Fruit fly (Drosophila melanogaster) whole organism, embryonic: Measurements from ENCODE around the gene CG31388.

ENCODE experiments used
- Ada2b ChIP-seq: fragments of 200-800 bp; sonication (Bioruptor generic); IDR thresholded peaks from 2 replicates; pipeline ENCODE4 v1.3.6; 2022; ENCODE audit warnings: missing biosample characterization, missing genetic modification characterization
- B-H2 ChIP-seq: fragments of 200-800 bp; sonication (Bioruptor generic); optimal IDR thresholded peaks from 2 replicates; lab custom pipeline; 2018; ENCODE audit warnings: missing biosample characterization, mild to moderate bottlenecking, missing genetic modification characterization
- CG11504 ChIP-seq: fragments of 200-800 bp; sonication (Bioruptor generic); optimal IDR thresholded peaks from 3 replicates; lab custom pipeline; 2019; ENCODE audit warnings: missing biosample characterization, mild to moderate bottlenecking, missing genetic modification characterization, moderate library complexity
- CG11560 ChIP-seq: fragments of 200-800 bp; sonication (Bioruptor generic); IDR thresholded peaks from 3 replicates; pipeline ENCODE4 v1.3.6; 2022; ENCODE audit warnings: missing biosample characterization, missing genetic modification characterization
- CG13775 ChIP-seq: fragments of 200-800 bp; sonication (Bioruptor generic); optimal IDR thresholded peaks from 3 replicates; lab custom pipeline; 2017; ENCODE audit warnings: missing biosample characterization, mild to moderate bottlenecking, missing genetic modification characterization
- CG15479 ChIP-seq: fragments of 200-800 bp; sonication (Bioruptor generic); optimal IDR thresholded peaks from 3 replicates; lab custom pipeline; 2019; ENCODE audit warnings: missing biosample characterization, mild to moderate bottlenecking, missing genetic modification characterization, moderate library complexity
- CG16779 ChIP-seq: fragments of 200-800 bp; sonication (Bioruptor generic); IDR thresholded peaks from 2 replicates; pipeline ENCODE4 v1.3.6; 2022; ENCODE audit warnings: missing biosample characterization, missing genetic modification characterization
- CG17359 ChIP-seq: fragments of 200-800 bp; sonication (Bioruptor generic); optimal IDR thresholded peaks from 3 replicates; lab custom pipeline; 2018; ENCODE audit warnings: missing biosample characterization, mild to moderate bottlenecking, missing genetic modification characterization, moderate library complexity
- CG18764 ChIP-seq: fragments of 200-800 bp; sonication (Bioruptor generic); optimal IDR thresholded peaks from 3 replicates; lab custom pipeline; 2016; ENCODE audit warnings: missing biosample characterization, missing genetic modification characterization
- CG2129 ChIP-seq: fragments of 200-800 bp; sonication (Bioruptor generic); IDR thresholded peaks from 2 replicates; pipeline ENCODE4 v1.3.6; 2022; ENCODE audit warnings: missing biosample characterization, missing genetic modification characterization; ENCODE audit not compliant: partially characterized antibody
- CG2202 ChIP-seq: fragments of 200-800 bp; sonication (Bioruptor generic); optimal IDR thresholded peaks from 2 replicates; lab custom pipeline; 2018; ENCODE audit warnings: missing biosample characterization, mild to moderate bottlenecking, missing genetic modification characterization
- CG31365 ChIP-seq: fragments of 200-800 bp; sonication (Bioruptor generic); optimal IDR thresholded peaks from 2 replicates; lab custom pipeline; 2018; ENCODE audit warnings: missing biosample characterization, mild to moderate bottlenecking, missing genetic modification characterization
- CG31388 ChIP-seq: fragments of 200-800 bp; sonication (Bioruptor generic); optimal IDR thresholded peaks from 2 replicates; lab custom pipeline; 2016; ENCODE audit warnings: missing biosample characterization, missing genetic modification characterization
- CG34422 ChIP-seq: fragments of 200-800 bp; sonication (Bioruptor generic); IDR thresholded peaks from 3 replicates; pipeline ENCODE4 v1.3.6; 2022; ENCODE audit warnings: missing biosample characterization, missing genetic modification characterization
- CG42726 ChIP-seq: fragments of 200-800 bp; sonication (Bioruptor generic); IDR thresholded peaks from 2 replicates; pipeline ENCODE4 v1.3.6; 2022; ENCODE audit warnings: missing biosample characterization, missing genetic modification characterization; ENCODE audit not compliant: partially characterized antibody
- CG4360 ChIP-seq: fragments of 200-800 bp; sonication (Bioruptor generic); IDR thresholded peaks from 2 replicates; pipeline ENCODE4 v1.3.6; 2022; ENCODE audit warnings: missing biosample characterization, missing genetic modification characterization
- CG4617 ChIP-seq: fragments of 200-800 bp; sonication (Bioruptor generic); optimal IDR thresholded peaks from 3 replicates; lab custom pipeline; 2016; ENCODE audit warnings: missing biosample characterization, missing genetic modification characterization, borderline replicate concordance
- CG8089 ChIP-seq: fragments of 200-800 bp; sonication (Bioruptor generic); optimal IDR thresholded peaks from 3 replicates; lab custom pipeline; 2016; ENCODE audit warnings: missing biosample characterization, missing genetic modification characterization
- CG8478 ChIP-seq: fragments of >200 bp; optimal IDR thresholded peaks from 2 replicates; lab custom pipeline; 2018
- CG9817 ChIP-seq: fragments of 200-800 bp; sonication (Bioruptor generic); optimal IDR thresholded peaks from 2 replicates; lab custom pipeline; 2018; ENCODE audit warnings: missing biosample characterization, mild to moderate bottlenecking, missing genetic modification characterization, moderate library complexity
- Dek ChIP-seq: fragments of 200-800 bp; sonication (Bioruptor generic); optimal IDR thresholded peaks from 3 replicates; lab custom pipeline; 2019; ENCODE audit warnings: missing biosample characterization, mild to moderate bottlenecking, missing genetic modification characterization, moderate library complexity
- Dp ChIP-seq: fragments of 200-800 bp; sonication (Bioruptor generic); optimal IDR thresholded peaks from 2 replicates; lab custom pipeline; 2018; ENCODE audit warnings: missing biosample characterization, mild to moderate bottlenecking, missing genetic modification characterization, moderate library complexity
- Drgx ChIP-seq: fragments of 200-800 bp; sonication (Bioruptor generic); IDR thresholded peaks from 2 replicates; pipeline ENCODE4 v1.3.6; 2022; ENCODE audit warnings: missing biosample characterization, missing genetic modification characterization
- E2f2 ChIP-seq: fragments of 200-800 bp; sonication (Bioruptor generic); IDR thresholded peaks from 2 replicates; pipeline ENCODE4 v1.3.6; 2022; ENCODE audit warnings: missing biosample characterization, missing genetic modification characterization
- Gug ChIP-seq: fragments of 200-800 bp; sonication (Bioruptor generic); IDR thresholded peaks from 4 replicates; pipeline ENCODE4 v1.3.6; 2022; ENCODE audit warnings: missing biosample characterization, missing genetic modification characterization
- HLH4C ChIP-seq: fragments of 200-800 bp; sonication (Bioruptor generic); IDR thresholded peaks from 3 replicates; pipeline ENCODE4 v1.3.6; 2022; ENCODE audit warnings: missing biosample characterization, missing genetic modification characterization; ENCODE audit not compliant: partially characterized antibody
- Hr3 ChIP-seq: fragments of 200-800 bp; sonication (Bioruptor generic); optimal IDR thresholded peaks from 3 replicates; lab custom pipeline; 2016; ENCODE audit warnings: missing biosample characterization, missing genetic modification characterization
- MBD-R2 ChIP-seq: fragments of 200-800 bp; sonication (Bioruptor generic); IDR thresholded peaks from 2 replicates; pipeline ENCODE4 v1.3.6; 2022; ENCODE audit warnings: missing biosample characterization, missing genetic modification characterization
- MESR4 ChIP-seq: fragments of 200-800 bp; sonication (Bioruptor generic); optimal IDR thresholded peaks from 2 replicates; lab custom pipeline; 2018; ENCODE audit warnings: missing biosample characterization, mild to moderate bottlenecking, missing genetic modification characterization, moderate library complexity
- Sox102F ChIP-seq: fragments of 200-800 bp; sonication (Bioruptor generic); optimal IDR thresholded peaks from 2 replicates; lab custom pipeline; 2018; ENCODE audit warnings: missing biosample characterization, mild to moderate bottlenecking, missing genetic modification characterization, moderate library complexity
- Taf1 ChIP-seq: fragments of 200-800 bp; sonication (Bioruptor generic); IDR thresholded peaks from 2 replicates; pipeline ENCODE4 v1.3.6; 2022; ENCODE audit warnings: missing biosample characterization, missing genetic modification characterization
- Vsx1 ChIP-seq: fragments of 200-800 bp; sonication (Bioruptor generic); optimal IDR thresholded peaks from 2 replicates; lab custom pipeline; 2017; ENCODE audit warnings: missing biosample characterization, mild to moderate bottlenecking, missing genetic modification characterization, missing genetic modification reagents
- ab ChIP-seq: fragments of 200-800 bp; sonication (Bioruptor generic); optimal IDR thresholded peaks from 2 replicates; lab custom pipeline; 2016; ENCODE audit warnings: missing biosample characterization, missing genetic modification characterization
- ac ChIP-seq: fragments of 200-800 bp; sonication (Bioruptor generic); optimal IDR thresholded peaks from 3 replicates; lab custom pipeline; 2017; ENCODE audit warnings: missing biosample characterization, mild to moderate bottlenecking, missing genetic modification characterization
- btn ChIP-seq: fragments of 200-800 bp; sonication (Bioruptor generic); optimal IDR thresholded peaks from 2 replicates; lab custom pipeline; 2016; ENCODE audit warnings: missing biosample characterization, missing genetic modification characterization
- chm ChIP-seq: fragments of 200-800 bp; sonication (Bioruptor generic); IDR thresholded peaks from 2 replicates; pipeline ENCODE4 v1.3.6; 2022; ENCODE audit warnings: missing biosample characterization, missing genetic modification characterization
- chn ChIP-seq: fragments of 200-800 bp; sonication (Bioruptor generic); optimal IDR thresholded peaks from 2 replicates; lab custom pipeline; 2016; ENCODE audit warnings: missing biosample characterization, missing genetic modification characterization
- ci ChIP-seq: fragments of 200-800 bp; sonication (Bioruptor generic); IDR thresholded peaks from 3 replicates; pipeline ENCODE4 v1.3.6; 2022; ENCODE audit warnings: missing biosample characterization, missing genetic modification characterization
- crp ChIP-seq, 2 experiments: fragments of 200-800 bp; sonication (Bioruptor generic); optimal IDR thresholded peaks; 2 replicates in 1 of 2; 3 replicates in 1 of 2; lab custom pipeline; 2017; ENCODE audit warnings: missing biosample characterization in 2 of 2, missing genetic modification characterization in 2 of 2, mild to moderate bottlenecking in 1 of 2, moderate library complexity in 1 of 2
- fd64A ChIP-seq: fragments of 200-800 bp; sonication (Bioruptor generic); optimal IDR thresholded peaks from 3 replicates; lab custom pipeline; 2018; ENCODE audit warnings: missing biosample characterization, mild to moderate bottlenecking, missing genetic modification characterization
- gfzf ChIP-seq: fragments of 200-800 bp; sonication (Bioruptor generic); optimal IDR thresholded peaks from 2 replicates; lab custom pipeline; 2016; ENCODE audit warnings: missing biosample characterization, mild to moderate bottlenecking, missing genetic modification characterization, moderate library complexity
- gt ChIP-seq: fragments of 200-800 bp; sonication (Bioruptor generic); IDR thresholded peaks from 2 replicates; pipeline ENCODE4 v1.3.6; 2022; ENCODE audit warnings: missing biosample characterization, missing genetic modification characterization
- h ChIP-seq: fragments of >200 bp; optimal IDR thresholded peaks from 2 replicates; lab custom pipeline; 2017
- otp ChIP-seq: fragments of 200-800 bp; sonication (Bioruptor generic); IDR thresholded peaks from 3 replicates; pipeline ENCODE4, ENCODE4 v1.3.6; 2022; ENCODE audit warnings: missing biosample characterization, missing genetic modification characterization
- phol ChIP-seq: fragments of 200-800 bp; sonication (Bioruptor generic); optimal IDR thresholded peaks from 3 replicates; lab custom pipeline; 2018; ENCODE audit warnings: missing biosample characterization, mild to moderate bottlenecking, missing genetic modification characterization, moderate library complexity
- prd ChIP-seq, 3 experiments: fragments of >200 bp in 2 of 3; fragments of 200-800 bp in 1 of 3; sonication (Bioruptor generic) in 1 of 3; optimal IDR thresholded peaks in 2 of 3; IDR thresholded peaks in 1 of 3; 2 replicates in 2 of 3; 3 replicates in 1 of 3; pipeline versions ENCODE4 v1.3.6 to Lab custom; 2017 to 2022; ENCODE audit warnings: missing biosample characterization in 1 of 3, missing genetic modification characterization in 1 of 3
- pzg ChIP-seq: fragments of 200-800 bp; sonication (Bioruptor generic); optimal IDR thresholded peaks from 3 replicates; lab custom pipeline; 2018; ENCODE audit warnings: missing biosample characterization, mild to moderate bottlenecking, missing genetic modification characterization, moderate library complexity
- salm ChIP-seq: fragments of 200-800 bp; sonication (Bioruptor generic); optimal IDR thresholded peaks from 2 replicates; lab custom pipeline; 2018; ENCODE audit warnings: missing biosample characterization, mild to moderate bottlenecking, missing genetic modification characterization
- stwl ChIP-seq: fragments of 200-800 bp; sonication (Bioruptor generic); optimal IDR thresholded peaks from 3 replicates; lab custom pipeline; 2018; ENCODE audit warnings: missing biosample characterization, mild to moderate bottlenecking, missing genetic modification characterization, moderate library complexity
- trem ChIP-seq: fragments of 200-800 bp; optimal IDR thresholded peaks from 3 replicates; lab custom pipeline; 2019; ENCODE audit warnings: missing biosample characterization, mild to moderate bottlenecking, missing genetic modification characterization, moderate library complexity

CG31388 gene

DNA sequence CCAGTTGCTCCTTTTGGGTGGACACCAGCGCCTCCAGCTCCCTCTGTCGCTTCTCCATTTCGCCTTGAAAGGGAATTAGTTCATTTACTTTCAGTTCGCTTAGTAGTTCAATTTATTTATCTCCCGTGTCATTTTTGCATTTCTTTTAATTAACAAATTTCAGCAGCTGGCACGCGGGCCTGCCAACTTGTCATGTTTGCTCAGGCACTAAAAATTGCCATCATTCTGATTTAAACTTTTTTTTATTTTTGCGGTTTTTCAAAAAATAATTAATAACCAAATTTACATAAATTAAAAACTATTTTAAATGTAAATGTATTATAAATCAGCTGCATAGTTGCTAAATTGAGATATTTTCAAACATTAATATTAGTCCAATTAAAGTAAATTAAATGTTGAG is 7.2 kb upstream of the CG31388 start, which contains the start of gene GCC88:
GCC88 (minus strand) TSS at position 209 of the 400 bp plus-strand sequence.
- no peak for TF ChIP-seq CG16779
- TF ChIP-seq ci = no peak
- peak; percentile 45 for TF ChIP-seq MESR4 (GFP tag; lab: Kevin White, UChicago)
- 0 out of 3 replicates have a peak, but pooled peaks have one; percentile 1 for TF ChIP-seq CG34422
- peak; percentile 78 for TF ChIP-seq MBD-R2
- peak; percentile 91 for TF ChIP-seq CG17359 (tag; lab: Kevin White, UChicago)
- peak; percentile 23 to 84 for TF ChIP-seq crp (GFP tag; optimal IDR thresholded peaks at IDR 0.05; lab: Kevin White, UChicago)
- TF ChIP-seq pzg = peak; percentile 27
- no peak for TF ChIP-seq B-H2 (GFP tag; lab: Kevin White, UChicago)
- TF ChIP-seq CG4617 (GFP tag; lab: Kevin White, UChicago) = peak; percentile 46
- peak; percentile 39; the same call in 1 of the 2 replicates for TF ChIP-seq E2f2 (GFP tag; lab: Robert Waterston, UW)
- no peak for TF ChIP-seq Gug
- TF ChIP-seq otp (GFP tag; lab: Robert Waterston, UW) = no peak
- TF ChIP-seq gfzf (GFP tag; lab: Kevin White, UChicago) = peak; percentile 63
- peak; percentile 29 for TF ChIP-seq Dp (GFP tag; lab: Kevin White, UChicago)
- peak; percentile 98 for TF ChIP-seq trem (tag; lab: Kevin White, UChicago)

DNA sequence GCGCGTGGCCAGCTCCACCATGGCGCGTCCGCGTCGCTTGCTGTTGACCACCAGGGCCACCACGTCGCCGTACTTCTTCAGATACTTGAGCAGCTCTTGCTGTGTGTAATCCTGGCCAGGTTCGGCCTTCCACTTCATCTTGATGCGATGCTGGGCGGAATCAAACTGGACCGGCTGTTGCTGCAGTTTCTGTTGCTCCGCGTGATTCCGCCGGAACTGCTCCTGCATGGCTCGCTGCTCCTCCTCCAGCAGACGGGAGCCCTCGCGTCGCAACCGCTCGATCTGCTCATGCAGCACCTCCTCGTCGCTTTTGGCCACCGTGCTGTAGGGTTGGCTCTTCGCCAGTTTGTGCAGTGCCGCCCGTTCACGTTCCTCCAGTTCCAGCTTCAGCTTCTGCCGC is 6.6 kb upstream of the CG31388 start:
- TF ChIP-seq Vsx1 (GFP tag; lab: Kevin White, UChicago) (no peak), gt (GFP tag; lab: Robert Waterston, UW) (no peak), Sox102F (GFP tag; lab: Kevin White, UChicago) (no peak), CG31365 (tag; lab: Kevin White, UChicago) (no peak), Ada2b (no peak), CG2202 (tag; lab: Kevin White, UChicago) (no peak), chn (no peak), CG13775 (GFP tag; lab: Kevin White, UChicago) (no peak), salm (tag; lab: Kevin White, UChicago) (no peak), chm (GFP tag; lab: Robert Waterston, UW) (no peak), CG9817 (tag; lab: Kevin White, UChicago) (no peak), CG11504 (no peak), Drgx (no peak), CG18764 (GFP tag; lab: Kevin White, UChicago) (no peak), otp (GFP tag; lab: Robert Waterston, UW) (no peak), HLH4C (GFP tag; lab: Robert Waterston, UW) (no peak), CG2129 (GFP tag; lab: Robert Waterston, UW) (no peak), CG8089 (GFP tag; lab: Kevin White, UChicago) (no peak), CG4360 (no peak), CG15479 (GFP tag; lab: Kevin White, UChicago) (no peak), prd (optimal IDR thresholded peaks at IDR 0.05; lab: Kevin White, UChicago) (no peak), prd (GFP tag; IDR thresholded peaks at IDR 0.05; lab: Robert Waterston, UW) (0 out of 3 replicates have a peak, but pooled peaks have one; percentile 30), btn (GFP tag; lab: Kevin White, UChicago) (no peak), CG31388 (no peak), ac (no peak), CG42726 (GFP tag; lab: Robert Waterston, UW) (no peak), CG11560 (tag; lab: Robert Waterston, UW) (0 out of 3 replicates have a peak, but pooled peaks have one; percentile 38), h (lab: Kevin White, UChicago) (peak; percentile 16), crp (GFP tag; optimal IDR thresholded peaks at IDR 0.05; lab: Kevin White, UChicago) (no peak), phol (tag; lab: Kevin White, UChicago) (no peak), CG8478 (lab: Kevin White, UChicago) (peak; percentile 68), ab (GFP tag; lab: Kevin White, UChicago) (no peak), Hr3 (GFP tag; lab: Kevin White, UChicago) (no peak), Taf1 (no peak), CG34422 (peak; percentile 16; the same call in 1 of the 3 replicates), Dek (no peak), stwl (tag; lab: Kevin White, UChicago) (no peak), fd64A (GFP tag; lab: Kevin White, UChicago) (no peak)
